Fruit fly (Drosophila melanogaster) whole organism, pupa: ENCODE measurements around the gene Prp40.

ENCODE experiments used
- CG10348 ChIP-seq: fragments of 200-800 bp; sonication (Bioruptor generic); IDR thresholded peaks from 2 replicates; pipeline ENCODE4 v1.3.6; 2022; ENCODE audit warnings: missing biosample characterization, missing genetic modification characterization
- CG12605 ChIP-seq: fragments of 200-800 bp; sonication (Bioruptor generic); IDR thresholded peaks from 2 replicates; pipeline ENCODE4 v1.3.6; 2022; ENCODE audit warnings: missing biosample characterization, missing genetic modification characterization
- CG13204 ChIP-seq: fragments of 200-800 bp; sonication (Bioruptor generic); optimal IDR thresholded peaks from 2 replicates; lab custom pipeline; 2018; ENCODE audit warnings: missing biosample characterization, mild to moderate bottlenecking, missing genetic modification characterization, moderate library complexity
- CG14655 ChIP-seq: fragments of 200-800 bp; sonication (Bioruptor generic); optimal IDR thresholded peaks from 3 replicates; lab custom pipeline; 2017; ENCODE audit warnings: mild to moderate bottlenecking, missing biosample characterization, missing genetic modification reagents, missing genetic modification characterization
- CG17806 ChIP-seq: fragments of 200-800 bp; sonication (Bioruptor generic); optimal IDR thresholded peaks from 2 replicates; lab custom pipeline; 2018; ENCODE audit warnings: missing biosample characterization, mild to moderate bottlenecking, missing genetic modification characterization, moderate library complexity
- CG32121 ChIP-seq: fragments of 200-800 bp; sonication (Bioruptor generic); IDR thresholded peaks from 2 replicates; pipeline ENCODE4 v1.3.6; 2022; ENCODE audit warnings: missing biosample characterization, missing genetic modification characterization
- CG8301 ChIP-seq: fragments of 200-800 bp; sonication (Bioruptor generic); optimal IDR thresholded peaks from 2 replicates; lab custom pipeline; 2018; ENCODE audit warnings: missing biosample characterization, mild to moderate bottlenecking, missing genetic modification characterization
- D1 ChIP-seq: fragments of 200-800 bp; sonication (Bioruptor generic); optimal IDR thresholded peaks from 2 replicates; lab custom pipeline; 2018; ENCODE audit warnings: missing biosample characterization, mild to moderate bottlenecking, missing genetic modification characterization, moderate library complexity
- EcR ChIP-seq: fragments of 200-800 bp; sonication (Bioruptor generic); optimal IDR thresholded peaks from 3 replicates; lab custom pipeline; 2019; ENCODE audit warnings: missing biosample characterization, missing genetic modification characterization, mild to moderate bottlenecking, moderate library complexity, missing genetic modification reagents
- Ets98B ChIP-seq: fragments of 200-800 bp; sonication (Bioruptor generic); IDR thresholded peaks from 2 replicates; pipeline ENCODE4 v1.3.6; 2022; ENCODE audit warnings: missing biosample characterization, missing genetic modification characterization
- Pif1A ChIP-seq: fragments of 200-800 bp; sonication (Bioruptor generic); optimal IDR thresholded peaks from 3 replicates; lab custom pipeline; 2016; ENCODE audit warnings: missing biosample characterization, missing genetic modification characterization
- Pif1B ChIP-seq: fragments of 200-800 bp; sonication (Bioruptor generic); optimal IDR thresholded peaks from 3 replicates; lab custom pipeline; 2016; ENCODE audit warnings: missing biosample characterization, missing genetic modification characterization
- fd96Ca ChIP-seq: fragments of 200-800 bp; sonication (Bioruptor generic); IDR thresholded peaks from 3 replicates; pipeline ENCODE4 v1.3.6; 2022; ENCODE audit warnings: missing biosample characterization, missing genetic modification characterization
- rn ChIP-seq: fragments of 200-800 bp; sonication (Bioruptor generic); IDR thresholded peaks from 2 replicates; pipeline ENCODE4 v1.3.6; 2022; ENCODE audit warnings: missing biosample characterization, missing genetic modification characterization

DNA sequence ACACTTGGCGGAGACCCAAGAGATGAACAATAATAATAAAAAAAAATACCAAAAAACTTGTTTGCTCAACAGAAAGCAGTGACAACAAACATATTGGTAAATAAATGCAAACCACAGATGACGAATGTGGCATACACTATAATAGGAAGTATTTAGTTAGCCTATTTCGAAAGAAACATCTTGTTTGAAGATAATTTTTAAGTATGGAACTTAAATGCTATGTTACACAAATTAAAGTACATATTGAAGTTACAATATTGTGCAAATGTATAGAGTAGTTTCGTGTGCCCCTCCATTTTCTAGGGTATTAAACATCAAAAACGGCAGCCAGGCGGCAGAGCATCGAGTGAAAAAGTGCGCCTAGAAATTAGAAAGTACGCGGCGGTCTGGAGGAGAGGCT is 19.6 kb upstream of the Prp40 start:
- no peak for TF ChIP-seq CG12605 (GFP tag; lab: Robert Waterston, UW)
- no peak for TF ChIP-seq EcR (GFP tag; lab: Kevin White, UChicago)
- TF ChIP-seq CG17806 (tag; lab: Kevin White, UChicago): no peak
- peak; percentile 57; the same call in 1 of the 2 replicates for TF ChIP-seq CG10348 (GFP tag; lab: Robert Waterston, UW)
- peak; percentile 59 for TF ChIP-seq Pif1A
- TF ChIP-seq D1 (tag; lab: Kevin White, UChicago): no peak
- TF ChIP-seq CG8301 (tag; lab: Kevin White, UChicago): peak; percentile 90
- no peak for TF ChIP-seq fd96Ca (GFP tag; lab: Robert Waterston, UW)
- TF ChIP-seq CG32121 (GFP tag; lab: Robert Waterston, UW): peak; percentile 85
- TF ChIP-seq Pif1B (GFP tag; lab: Kevin White, UChicago): no peak
- TF ChIP-seq CG14655 (GFP tag; lab: Kevin White, UChicago): peak; percentile 81
- TF ChIP-seq rn (GFP tag; lab: Robert Waterston, UW): peak; percentile 44; the same call in 1 of the 2 replicates
- TF ChIP-seq CG13204: no peak
- TF ChIP-seq Ets98B: peak; percentile 89
